Fruit fly (Drosophila melanogaster): Measurements from ENCODE around the gene CG17751.

CG17751 gene

dm6 chr3R:19644901-19645204 is 37.8 kb downstream of the CG17751 start, which contains the start of gene Nup58:
Nup58 (plus strand) TSS chr3R:19645026.
- TF ChIP-seq Mrtf (GFP tag; IDR thresholded peaks at IDR 0.05) (no peak), CG9932 (GFP tag; IDR thresholded peaks at IDR 0.05) (peak; percentile 71), salm (tag; optimal IDR thresholded peaks at IDR 0.05) (no peak), zen2 (GFP tag; IDR thresholded peaks at IDR 0.05; ENCODE audit: partially characterized antibody) (peak; percentile 76), Xbp1 (GFP tag; optimal IDR thresholded peaks at IDR 0.05) (peak; percentile 4), mam (GFP tag; optimal IDR thresholded peaks at IDR 0.05) (peak; percentile 17), CG11456 (GFP tag; IDR thresholded peaks at IDR 0.05) (0 out of 3 replicates have a peak, but pooled peaks have one; percentile 29), TFAM (GFP tag; optimal IDR thresholded peaks at IDR 0.05) (no peak), hbn (GFP tag; IDR thresholded peaks at IDR 0.05; ENCODE audit: partially characterized antibody) (peak; percentile 77), knrl (GFP tag; IDR thresholded peaks at IDR 0.05; ENCODE audit: partially characterized antibody) (peak; percentile 74; the same call in 2 of the 3 replicates), CG8290 (GFP tag; optimal IDR thresholded peaks at IDR 0.05) (no peak), CG8290 (tag; optimal IDR thresholded peaks at IDR 0.05) (peak in 1 of 2 experiments; percentile 53), crc (GFP tag; optimal IDR thresholded peaks at IDR 0.05) (no peak), CG14441 (GFP tag; IDR thresholded peaks at IDR 0.05) (0 out of 2 replicates have a peak, but pooled peaks have one; percentile 25), gt (GFP tag; IDR thresholded peaks at IDR 0.05) (no peak), CG31365 (tag; optimal IDR thresholded peaks at IDR 0.05) (no peak), az2 (GFP tag; optimal IDR thresholded peaks at IDR 0.05) (no peak), Ets65A (GFP tag) (peak; percentile 41), row (GFP tag; IDR thresholded peaks at IDR 0.05) (peak; percentile 42), CG14860 (GFP tag; IDR thresholded peaks at IDR 0.05; ENCODE audit: partially characterized antibody) (peak; percentile 66), Sry-δ (GFP tag; optimal IDR thresholded peaks at IDR 0.05) (peak; percentile 62), Ptx1 (GFP tag; IDR thresholded peaks at IDR 0.05) (peak; percentile 14; the same call in 1 of the 2 replicates), MBD-R2 (GFP tag; IDR thresholded peaks at IDR 0.05) (peak; percentile 50), amos (GFP tag; IDR thresholded peaks at IDR 0.05; ENCODE audit: partially characterized antibody) (peak; percentile 83), CG8944 (GFP tag; optimal IDR thresholded peaks at IDR 0.05) (no peak), Xrp1 (GFP tag; IDR thresholded peaks at IDR 0.05) (peak; percentile 13; the same call in 1 of the 2 replicates), vnd (GFP tag; IDR thresholded peaks at IDR 0.05; ENCODE audit: partially characterized antibody) (peak; percentile 76), CG1603 (tag; optimal IDR thresholded peaks at IDR 0.05) (peak; percentile 58), BEAF-32 (GFP tag; optimal IDR thresholded peaks at IDR 0.05) (peak; percentile 69), Hand (GFP tag; optimal IDR thresholded peaks at IDR 0.05) (no peak), hb (GFP tag; IDR thresholded peaks at IDR 0.05; ENCODE audit: partially characterized antibody) (peak; percentile 15; the same call in 1 of the 3 replicates), Dp (GFP tag; optimal IDR thresholded peaks at IDR 0.05) (peak; percentile 18), CG34422 (GFP tag; IDR thresholded peaks at IDR 0.05) (peak; percentile 45; the same call in 1 of the 3 replicates), CG7963 (GFP tag; IDR thresholded peaks at IDR 0.05; ENCODE audit: partially characterized antibody) (peak; percentile 70), NC2α (GFP tag; optimal IDR thresholded peaks at IDR 0.05) (no peak), CG17912 (GFP tag; optimal IDR thresholded peaks at IDR 0.05) (no peak), zfh2 (GFP tag; optimal IDR thresholded peaks at IDR 0.05) (peak; percentile 8), unc-4 (GFP tag; IDR thresholded peaks at IDR 0.05; ENCODE audit: partially characterized antibody) (peak; percentile 80), Awh (GFP tag; IDR thresholded peaks at IDR 0.05) (0 out of 2 replicates have a peak, but pooled peaks have one; percentile 7), CG6654 (GFP tag; optimal IDR thresholded peaks at IDR 0.05) (no peak), H2.0 (GFP tag; IDR thresholded peaks at IDR 0.05) (no peak), CG34224 (GFP tag; IDR thresholded peaks at IDR 0.05; ENCODE audit: partially characterized antibody) (peak; percentile 81), CTCF (GFP tag; optimal IDR thresholded peaks at IDR 0.05) (no peak), CG12071 (GFP tag; optimal IDR thresholded peaks at IDR 0.05) (no peak), Rfx (GFP tag; IDR thresholded peaks at IDR 0.05) (peak; percentile 65), Bgb (GFP tag; IDR thresholded peaks at IDR 0.05; ENCODE audit: partially characterized antibody) (peak; percentile 79), E2f2 (GFP tag; IDR thresholded peaks at IDR 0.05) (peak; percentile 30; the same call in 1 of the 2 replicates), sens (GFP tag) (peak; percentile 87), vvl (GFP tag; IDR thresholded peaks at IDR 0.05) (peak; percentile 48; the same call in 1 of the 2 replicates), bab2 (GFP tag; optimal IDR thresholded peaks at IDR 0.05) (no peak), Scr (GFP tag; IDR thresholded peaks at IDR 0.05; ENCODE audit: partially characterized antibody) (peak; percentile 89), Bdp1 (GFP tag; optimal IDR thresholded peaks at IDR 0.05) (no peak)
